Fruit fly (Drosophila melanogaster) whole organism, pupa: ENCODE data around the gene Anp.

Experiments
- CG10348 ChIP-seq: fragments of 200-800 bp; sonication (Bioruptor generic); IDR thresholded peaks from 2 replicates; pipeline ENCODE4 v1.3.6; 2022; ENCODE audit warnings: missing biosample characterization, missing genetic modification characterization
- CG12605 ChIP-seq: fragments of 200-800 bp; sonication (Bioruptor generic); IDR thresholded peaks from 2 replicates; pipeline ENCODE4 v1.3.6; 2022; ENCODE audit warnings: missing biosample characterization, missing genetic modification characterization
- CG13204 ChIP-seq: fragments of 200-800 bp; sonication (Bioruptor generic); optimal IDR thresholded peaks from 2 replicates; lab custom pipeline; 2018; ENCODE audit warnings: missing biosample characterization, mild to moderate bottlenecking, missing genetic modification characterization, moderate library complexity
- CG14655 ChIP-seq: fragments of 200-800 bp; sonication (Bioruptor generic); optimal IDR thresholded peaks from 3 replicates; lab custom pipeline; 2017; ENCODE audit warnings: mild to moderate bottlenecking, missing biosample characterization, missing genetic modification reagents, missing genetic modification characterization
- CG15710 ChIP-seq: fragments of 200-800 bp; sonication (Bioruptor generic); optimal IDR thresholded peaks from 2 replicates; lab custom pipeline; 2018; ENCODE audit warnings: missing biosample characterization, mild to moderate bottlenecking, missing genetic modification characterization, moderate library complexity
- CG17806 ChIP-seq: fragments of 200-800 bp; sonication (Bioruptor generic); optimal IDR thresholded peaks from 2 replicates; lab custom pipeline; 2018; ENCODE audit warnings: missing biosample characterization, mild to moderate bottlenecking, missing genetic modification characterization, moderate library complexity
- CG32121 ChIP-seq: fragments of 200-800 bp; sonication (Bioruptor generic); IDR thresholded peaks from 2 replicates; pipeline ENCODE4 v1.3.6; 2022; ENCODE audit warnings: missing biosample characterization, missing genetic modification characterization
- CG34367 ChIP-seq: fragments of 200-800 bp; sonication (Bioruptor generic); optimal IDR thresholded peaks from 2 replicates; lab custom pipeline; 2018; ENCODE audit warnings: missing biosample characterization, mild to moderate bottlenecking, missing genetic modification characterization
- CG4496 ChIP-seq: fragments of 200-800 bp; sonication (Bioruptor generic); IDR thresholded peaks from 3 replicates; pipeline ENCODE4 v1.3.6; 2022; ENCODE audit warnings: missing biosample characterization, missing genetic modification characterization
- CG8159 ChIP-seq: fragments of 200-800 bp; sonication (Bioruptor generic); optimal IDR thresholded peaks from 3 replicates; lab custom pipeline; 2018; ENCODE audit warnings: missing biosample characterization, mild to moderate bottlenecking, missing genetic modification characterization, moderate library complexity
- CG8301 ChIP-seq: fragments of 200-800 bp; sonication (Bioruptor generic); optimal IDR thresholded peaks from 2 replicates; lab custom pipeline; 2018; ENCODE audit warnings: missing biosample characterization, mild to moderate bottlenecking, missing genetic modification characterization
- CG9948 ChIP-seq: fragments of 200-800 bp; sonication (Bioruptor generic); optimal IDR thresholded peaks from 2 replicates; lab custom pipeline; 2018; ENCODE audit warnings: missing biosample characterization, mild to moderate bottlenecking, missing genetic modification characterization, moderate library complexity
- D1 ChIP-seq: fragments of 200-800 bp; sonication (Bioruptor generic); optimal IDR thresholded peaks from 2 replicates; lab custom pipeline; 2018; ENCODE audit warnings: missing biosample characterization, mild to moderate bottlenecking, missing genetic modification characterization, moderate library complexity
- EcR ChIP-seq: fragments of 200-800 bp; sonication (Bioruptor generic); optimal IDR thresholded peaks from 3 replicates; lab custom pipeline; 2019; ENCODE audit warnings: missing biosample characterization, missing genetic modification characterization, mild to moderate bottlenecking, moderate library complexity, missing genetic modification reagents
- Ets98B ChIP-seq: fragments of 200-800 bp; sonication (Bioruptor generic); IDR thresholded peaks from 2 replicates; pipeline ENCODE4 v1.3.6; 2022; ENCODE audit warnings: missing biosample characterization, missing genetic modification characterization
- Pif1A ChIP-seq: fragments of 200-800 bp; sonication (Bioruptor generic); optimal IDR thresholded peaks from 3 replicates; lab custom pipeline; 2016; ENCODE audit warnings: missing biosample characterization, missing genetic modification characterization
- Pif1B ChIP-seq: fragments of 200-800 bp; sonication (Bioruptor generic); optimal IDR thresholded peaks from 3 replicates; lab custom pipeline; 2016; ENCODE audit warnings: missing biosample characterization, missing genetic modification characterization
- Snoo ChIP-seq: fragments of 200-800 bp; sonication (Bioruptor generic); optimal IDR thresholded peaks from 3 replicates; lab custom pipeline; 2017; ENCODE audit warnings: missing biosample characterization, mild to moderate bottlenecking, missing genetic modification characterization, inconsistent platforms
- fd96Ca ChIP-seq: fragments of 200-800 bp; sonication (Bioruptor generic); IDR thresholded peaks from 3 replicates; pipeline ENCODE4 v1.3.6; 2022; ENCODE audit warnings: missing biosample characterization, missing genetic modification characterization
- gl ChIP-seq: fragments of 200-800 bp; sonication (Bioruptor generic); optimal IDR thresholded peaks from 2 replicates; lab custom pipeline; 2018; ENCODE audit warnings: missing biosample characterization, mild to moderate bottlenecking, missing genetic modification characterization
- rn ChIP-seq: fragments of 200-800 bp; sonication (Bioruptor generic); IDR thresholded peaks from 2 replicates; pipeline ENCODE4 v1.3.6; 2022; ENCODE audit warnings: missing biosample characterization, missing genetic modification characterization

The Anp gene

DNA sequence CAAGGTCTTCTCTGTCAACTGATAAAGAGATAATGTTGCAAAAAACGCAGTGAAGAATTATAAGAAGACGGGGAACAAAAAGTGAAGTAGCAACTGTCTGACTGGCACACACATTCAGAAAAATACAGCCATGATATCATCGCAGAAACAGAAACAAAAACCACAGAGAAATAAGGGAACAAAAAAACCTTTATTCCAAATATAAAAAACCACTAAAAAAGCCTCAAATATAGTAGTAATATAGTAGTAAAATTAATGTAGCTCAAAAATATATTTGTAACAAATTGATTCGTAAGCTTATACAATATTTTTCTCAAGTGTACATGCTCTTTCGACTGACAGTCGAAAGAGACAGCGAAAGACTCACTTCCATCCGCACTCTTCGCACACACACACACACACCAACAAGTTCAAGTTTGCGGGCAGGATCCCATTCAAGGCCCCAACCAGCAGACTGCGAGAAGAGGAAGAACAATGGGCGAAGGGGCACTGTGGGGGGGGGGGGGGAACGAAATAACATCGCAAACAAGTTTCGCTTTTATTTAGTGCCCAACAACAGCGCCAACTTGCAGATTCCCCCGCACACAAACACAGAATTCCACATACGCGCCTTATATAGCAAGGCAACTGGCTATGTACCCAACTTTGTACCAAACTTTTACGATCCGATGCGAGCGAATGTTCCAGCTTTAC, 48.7 kb downstream of the Anp start:
- peak; percentile 37; the same call in 1 of the 2 replicates for TF ChIP-seq CG32121 (GFP tag; lab: Robert Waterston, UW)
- peak; percentile 82 for TF ChIP-seq CG34367 (tag; lab: Kevin White, UChicago)
- peak; percentile 42 for TF ChIP-seq D1
- peak; percentile 85 for TF ChIP-seq CG17806 (tag; lab: Kevin White, UChicago)
- TF ChIP-seq CG14655 (GFP tag; lab: Kevin White, UChicago), result peak; percentile 65
- peak; percentile 82 for TF ChIP-seq CG9948 (tag; lab: Kevin White, UChicago)
- TF ChIP-seq CG15710 (tag; lab: Kevin White, UChicago), result peak; percentile 91
- TF ChIP-seq CG10348 (GFP tag; lab: Robert Waterston, UW), result no peak
- peak; percentile 18 for TF ChIP-seq CG8301 (tag; lab: Kevin White, UChicago)
- peak; percentile 69 for TF ChIP-seq CG4496 (GFP tag; lab: Robert Waterston, UW)
- TF ChIP-seq Pif1B, result peak; percentile 84
- peak; percentile 67 for TF ChIP-seq rn (GFP tag; lab: Robert Waterston, UW)
- peak; percentile 90 for TF ChIP-seq CG8159 (tag; lab: Kevin White, UChicago)
- peak; percentile 60 for TF ChIP-seq CG13204
- TF ChIP-seq Snoo (tag; lab: Kevin White, UChicago), result peak; percentile 87
- peak; percentile 64 for TF ChIP-seq CG12605 (GFP tag; lab: Robert Waterston, UW)
- TF ChIP-seq Ets98B, result no peak
- peak; percentile 56 for TF ChIP-seq EcR (GFP tag; lab: Kevin White, UChicago)
- no peak for TF ChIP-seq gl
- TF ChIP-seq Pif1A (GFP tag; lab: Kevin White, UChicago), result peak; percentile 63
- TF ChIP-seq fd96Ca, result no peak

dm6 chr3R:30258991-30259351, 49.2 kb downstream of the Anp start:
- peak; percentile 95 for TF ChIP-seq CG34367 (tag; lab: Kevin White, UChicago)
- TF ChIP-seq CG12605 (GFP tag; lab: Robert Waterston, UW), result peak; percentile 75
- TF ChIP-seq CG8159 (tag; lab: Kevin White, UChicago), result peak; percentile 96
- TF ChIP-seq fd96Ca, result peak; percentile 82
- TF ChIP-seq Pif1A (GFP tag; lab: Kevin White, UChicago), result peak; percentile 95
- TF ChIP-seq CG15710 (tag; lab: Kevin White, UChicago), result peak; percentile 95
- peak; percentile 86 for TF ChIP-seq Snoo (tag; lab: Kevin White, UChicago)
- TF ChIP-seq CG14655 (GFP tag; lab: Kevin White, UChicago), result peak; percentile 85
- peak; percentile 96 for TF ChIP-seq Pif1B
- peak; percentile 45; the same call in 1 of the 2 replicates for TF ChIP-seq CG32121 (GFP tag; lab: Robert Waterston, UW)
- TF ChIP-seq gl, result peak; percentile 90
- no peak for TF ChIP-seq rn (GFP tag; lab: Robert Waterston, UW)
- TF ChIP-seq CG9948 (tag; lab: Kevin White, UChicago), result peak; percentile 96
- TF ChIP-seq CG17806 (tag; lab: Kevin White, UChicago), result peak; percentile 95
- TF ChIP-seq CG10348 (GFP tag; lab: Robert Waterston, UW), result no peak
- peak; percentile 85 for TF ChIP-seq CG4496 (GFP tag; lab: Robert Waterston, UW)
- peak; percentile 78 for TF ChIP-seq CG8301 (tag; lab: Kevin White, UChicago)
- TF ChIP-seq EcR (GFP tag; lab: Kevin White, UChicago), result no peak
- TF ChIP-seq D1, result peak; percentile 63
- no peak for TF ChIP-seq Ets98B
- peak; percentile 58 for TF ChIP-seq CG13204

DNA sequence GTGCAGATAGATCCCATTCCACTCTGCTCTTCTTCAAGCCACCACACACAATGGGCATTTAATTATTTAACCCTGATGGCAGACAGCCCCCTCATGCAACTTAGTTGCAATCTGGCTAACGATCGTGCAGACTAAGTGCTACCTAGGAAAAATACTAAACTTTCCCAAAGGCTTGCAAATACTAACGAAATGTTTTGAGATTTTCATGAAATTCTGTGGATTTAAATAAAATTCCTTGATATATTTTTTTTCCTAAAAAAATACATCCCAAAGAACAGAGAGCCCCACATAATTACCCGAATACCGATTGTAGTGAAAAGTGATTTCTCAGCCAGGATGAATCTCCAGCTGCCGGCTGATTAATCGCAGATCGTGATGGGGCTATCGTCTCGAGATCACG, 49.8 kb downstream of the Anp start:
- peak; percentile 59; the same call in 2 of the 3 replicates for TF ChIP-seq CG4496 (GFP tag; lab: Robert Waterston, UW)
- peak; percentile 88 for TF ChIP-seq CG17806 (tag; lab: Kevin White, UChicago)
- peak; percentile 75 for TF ChIP-seq gl
- TF ChIP-seq CG12605 (GFP tag; lab: Robert Waterston, UW), result no peak
- TF ChIP-seq Snoo (tag; lab: Kevin White, UChicago), result no peak
- TF ChIP-seq CG34367 (tag; lab: Kevin White, UChicago), result peak; percentile 80
- no peak; the same call in 2 of the 3 replicates for TF ChIP-seq fd96Ca
- no peak for TF ChIP-seq CG8301 (tag; lab: Kevin White, UChicago)
- TF ChIP-seq CG8159 (tag; lab: Kevin White, UChicago), result peak; percentile 87
- TF ChIP-seq Ets98B, result no peak
- peak; percentile 75 for TF ChIP-seq D1
- TF ChIP-seq Pif1B, result peak; percentile 22
- TF ChIP-seq Pif1A (GFP tag; lab: Kevin White, UChicago), result peak; percentile 34
- TF ChIP-seq CG10348 (GFP tag; lab: Robert Waterston, UW), result no peak
- TF ChIP-seq EcR (GFP tag; lab: Kevin White, UChicago), result no peak
- no peak for TF ChIP-seq rn (GFP tag; lab: Robert Waterston, UW)
- peak; percentile 79 for TF ChIP-seq CG15710 (tag; lab: Kevin White, UChicago)
- peak; percentile 82 for TF ChIP-seq CG9948 (tag; lab: Kevin White, UChicago)
- TF ChIP-seq CG14655 (GFP tag; lab: Kevin White, UChicago), result no peak
- TF ChIP-seq CG13204, result peak; percentile 25
- no peak for TF ChIP-seq CG32121 (GFP tag; lab: Robert Waterston, UW)
